Worm (Caenorhabditis elegans) whole organism, L4 larva: Measurements from ENCODE around the gene C16C8.9.

Experiments
- F26F4.8 ChIP-seq: fragments of 200-800 bp; sonication (Bioruptor generic); conservative IDR thresholded peaks from 2 replicates; pipeline ENCODE4 v1.3.6; 2022; ENCODE audit warnings: missing genetic modification characterization, missing compliant biosample characterization
- Y105C5A.15 ChIP-seq: fragments of 200-800 bp; sonication (Bioruptor generic); IDR thresholded peaks from 2 replicates; pipeline ENCODE4 v1.3.6; 2022; ENCODE audit warnings: missing genetic modification characterization, missing compliant biosample characterization
- Y48G9A.11 ChIP-seq: fragments of 200-800 bp; sonication (Bioruptor generic); IDR thresholded peaks from 2 replicates; pipeline ENCODE4 v1.3.6; 2022; ENCODE audit warnings: missing genetic modification reagents, missing genetic modification characterization, missing compliant biosample characterization
- ces-1 ChIP-seq: fragments of 150-350 bp; sonication (generic microtip); optimal IDR thresholded peaks from 4 replicates; lab custom pipeline; 2014; ENCODE audit warnings: missing biosample characterization, missing genetic modification reagents, missing genetic modification characterization
- cey-2 ChIP-seq: sonication (generic microtip); optimal IDR thresholded peaks from 3 replicates; lab custom pipeline; 2017; ENCODE audit warnings: missing genetic modification characterization, mild to moderate bottlenecking, missing compliant biosample characterization, antibody characterized with exemption, borderline replicate concordance; ENCODE audit not compliant: insufficient read depth
- ctbp-1 ChIP-seq: fragments of 200-800 bp; sonication (Bioruptor generic); IDR thresholded peaks from 2 replicates; pipeline ENCODE4 v1.3.6; 2022; ENCODE audit warnings: missing genetic modification reagents, missing genetic modification characterization, missing compliant biosample characterization
- daf-12 ChIP-seq: fragments of 150-350 bp; optimal IDR thresholded peaks from 2 replicates; lab custom pipeline; 2014; ENCODE audit warnings: missing biosample characterization, missing genetic modification reagents, missing genetic modification characterization
- daf-19 ChIP-seq: fragments of 200-800 bp; sonication (Bioruptor generic); conservative IDR thresholded peaks from 2 replicates; pipeline ENCODE4 v1.3.6; 2022; ENCODE audit warnings: missing genetic modification characterization, missing compliant biosample characterization
- dmd-6 ChIP-seq: fragments of 200-800 bp; sonication (Bioruptor generic); IDR thresholded peaks from 2 replicates; pipeline ENCODE4 v1.3.6; 2022; ENCODE audit warnings: missing genetic modification reagents, missing genetic modification characterization, missing compliant biosample characterization
- dmd-8 ChIP-seq: fragments of 200-800 bp; sonication (Bioruptor generic); IDR thresholded peaks from 2 replicates; pipeline ENCODE4 v1.3.6; 2022; ENCODE audit warnings: missing genetic modification characterization, missing compliant biosample characterization
- dmd-9 ChIP-seq: fragments of 200-800 bp; sonication (Bioruptor generic); IDR thresholded peaks from 2 replicates; pipeline ENCODE4 v1.3.6; 2022; ENCODE audit warnings: missing genetic modification reagents, missing genetic modification characterization, missing compliant biosample characterization
- dpl-1 ChIP-seq: fragments of 150-350 bp; optimal IDR thresholded peaks from 2 replicates; lab custom pipeline; 2014; ENCODE audit warnings: missing biosample characterization, missing genetic modification reagents, missing genetic modification characterization
- duxl-1 ChIP-seq: sonication (generic microtip); optimal IDR thresholded peaks from 2 replicates; lab custom pipeline; 2016; ENCODE audit warnings: mild to moderate bottlenecking, missing genetic modification characterization, moderate library complexity, missing compliant biosample characterization; ENCODE audit not compliant: poor library complexity
- dve-1 ChIP-seq: sonication (generic microtip); optimal IDR thresholded peaks from 2 replicates; lab custom pipeline; 2017; ENCODE audit warnings: antibody characterized with exemption, mild to moderate bottlenecking, missing genetic modification characterization, missing compliant biosample characterization; ENCODE audit not compliant: insufficient read depth
- egl-27 ChIP-seq: sonication (generic microtip); optimal IDR thresholded peaks from 3 replicates; lab custom pipeline; 2017; ENCODE audit warnings: missing biosample characterization, missing genetic modification reagents, missing genetic modification characterization
- fos-1 ChIP-seq: fragments of 150-350 bp; optimal IDR thresholded peaks from 2 replicates; lab custom pipeline; 2014; ENCODE audit warnings: missing biosample characterization, missing genetic modification characterization
- hif-1 ChIP-seq, 2 experiments: sonication (generic microtip); optimal IDR thresholded peaks; 2 replicates each; lab custom pipeline; 2016 to 2017; ENCODE audit warnings: missing compliant biosample characterization in 2 of 2, missing genetic modification characterization in 2 of 2, missing genetic modification reagents in 2 of 2, missing genotype in 2 of 2, mild to moderate bottlenecking in 1 of 2
- hlh-30 ChIP-seq: sonication (generic microtip); optimal IDR thresholded peaks from 2 replicates; lab custom pipeline; 2017; ENCODE audit warnings: antibody characterized with exemption, mild to moderate bottlenecking, missing genetic modification characterization, missing compliant biosample characterization; ENCODE audit not compliant: insufficient read depth
- jun-1 ChIP-seq: fragments of 150-350 bp; optimal IDR thresholded peaks from 2 replicates; lab custom pipeline; 2014; ENCODE audit warnings: missing biosample characterization, missing genetic modification reagents, missing genetic modification characterization
- lin-38 ChIP-seq: fragments of 200-800 bp; sonication (Bioruptor generic); IDR thresholded peaks from 2 replicates; pipeline ENCODE4 v1.3.6; 2022; ENCODE audit warnings: missing genetic modification reagents, missing genetic modification characterization, missing compliant biosample characterization
- lsy-2 ChIP-seq, 2 experiments: fragments of 150-350 bp in 1 of 2; sonication (generic microtip) in 1 of 2; optimal IDR thresholded peaks; 2 replicates each; lab custom pipeline; 2014 to 2017; ENCODE audit warnings: missing biosample characterization in 2 of 2, missing genetic modification characterization in 2 of 2
- madf-5 ChIP-seq, 2 experiments: fragments of 200-800 bp; sonication (Bioruptor generic); IDR thresholded peaks; 2 replicates each; pipeline ENCODE4 v1.3.6; 2022; ENCODE audit warnings: missing compliant biosample characterization in 2 of 2, missing genetic modification characterization in 2 of 2
- madf-9 ChIP-seq: fragments of 200-800 bp; sonication (Bioruptor generic); conservative IDR thresholded peaks from 2 replicates; pipeline ENCODE4 v1.3.6; 2022; ENCODE audit warnings: missing genetic modification reagents, missing genetic modification characterization, missing compliant biosample characterization
- mdt-29 ChIP-seq: fragments of 200-800 bp; sonication (Bioruptor generic); IDR thresholded peaks from 2 replicates; pipeline ENCODE4 v1.3.6; 2022; ENCODE audit warnings: missing genetic modification reagents, missing genetic modification characterization, missing compliant biosample characterization
- mep-1 ChIP-seq: fragments of 150-350 bp; sonication (generic microtip); optimal IDR thresholded peaks from 3 replicates; lab custom pipeline; 2014; ENCODE audit warnings: missing biosample characterization, missing genetic modification characterization
- mxl-2 ChIP-seq: fragments of 200-800 bp; sonication (Bioruptor generic); conservative IDR thresholded peaks from 2 replicates; pipeline ENCODE4 v1.3.6; 2022; ENCODE audit warnings: missing genetic modification reagents, missing genetic modification characterization, missing compliant biosample characterization
- nhr-10 ChIP-seq: fragments of 150-350 bp; optimal IDR thresholded peaks from 2 replicates; lab custom pipeline; 2014; ENCODE audit warnings: missing biosample characterization, missing genetic modification characterization
- nhr-102 ChIP-seq: sonication (generic microtip); optimal IDR thresholded peaks from 2 replicates; lab custom pipeline; 2016; ENCODE audit warnings: mild to moderate bottlenecking, missing genetic modification characterization, moderate library complexity, missing compliant biosample characterization
- nhr-111 ChIP-seq: fragments of 200-800 bp; sonication (Bioruptor generic); optimal IDR thresholded peaks from 2 replicates; lab custom pipeline; 2018; ENCODE audit warnings: mild to moderate bottlenecking, missing genetic modification characterization, missing compliant biosample characterization
- nhr-28 ChIP-seq: fragments of 150-350 bp; optimal IDR thresholded peaks from 2 replicates; lab custom pipeline; 2014; ENCODE audit warnings: missing biosample characterization, missing genetic modification characterization
- nhr-42 ChIP-seq: fragments of 200-800 bp; sonication (Bioruptor generic); IDR thresholded peaks from 2 replicates; pipeline ENCODE4 v1.3.6; 2022; ENCODE audit warnings: missing genetic modification characterization, missing compliant biosample characterization
- nhr-48 ChIP-seq: sonication (generic microtip); optimal IDR thresholded peaks from 2 replicates; lab custom pipeline; 2016; ENCODE audit warnings: mild to moderate bottlenecking, missing genetic modification characterization, missing compliant biosample characterization
- pha-4 ChIP-seq, 2 experiments: fragments of 150-350 bp in 1 of 2; fragments of 200-800 bp in 1 of 2; sonication (Bioruptor generic) in 1 of 2; IDR thresholded peaks in 1 of 2; optimal IDR thresholded peaks in 1 of 2; 2 replicates each; pipeline versions ENCODE4 v1.3.6 to Lab custom; 2014 to 2022; ENCODE audit warnings: missing genetic modification characterization in 2 of 2, missing genetic modification reagents in 2 of 2, missing biosample characterization in 1 of 2, missing compliant biosample characterization in 1 of 2
- php-3 ChIP-seq: fragments of 200-800 bp; sonication (Bioruptor generic); IDR thresholded peaks from 2 replicates; pipeline ENCODE4 v1.3.6; 2022; ENCODE audit warnings: missing genetic modification reagents, missing genetic modification characterization, missing compliant biosample characterization
- pqm-1 ChIP-seq: sonication (generic microtip); optimal IDR thresholded peaks from 2 replicates; lab custom pipeline; 2017; ENCODE audit warnings: missing biosample characterization, missing genetic modification characterization
- rbr-2 ChIP-seq: sonication (generic microtip); optimal IDR thresholded peaks from 2 replicates; lab custom pipeline; 2016; ENCODE audit warnings: missing genotype, missing genetic modification characterization, missing compliant biosample characterization
- skn-1 ChIP-seq: fragments of 150-350 bp; optimal IDR thresholded peaks from 2 replicates; lab custom pipeline; 2014; ENCODE audit warnings: missing biosample characterization, missing genetic modification characterization
- snpc-1.2 ChIP-seq: fragments of 200-800 bp; sonication (Bioruptor generic); IDR thresholded peaks from 2 replicates; pipeline ENCODE4 v1.3.6; 2022; ENCODE audit warnings: missing genetic modification reagents, missing genetic modification characterization, missing compliant biosample characterization
- snpc-4 ChIP-seq: fragments of 150-350 bp; optimal IDR thresholded peaks from 2 replicates; lab custom pipeline; 2014; ENCODE audit warnings: missing biosample characterization, missing genetic modification characterization
- unc-130 ChIP-seq: sonication (generic microtip); optimal IDR thresholded peaks from 2 replicates; lab custom pipeline; 2016; ENCODE audit warnings: missing genetic modification reagents, missing genetic modification characterization, missing compliant biosample characterization
- vab-7 ChIP-seq: fragments of 200-800 bp; sonication (Bioruptor generic); IDR thresholded peaks from 2 replicates; pipeline ENCODE4 v1.3.6; 2022; ENCODE audit warnings: missing genetic modification reagents, missing genetic modification characterization, missing compliant biosample characterization
- zfp-3 ChIP-seq: fragments of 200-800 bp; sonication (Bioruptor generic); conservative IDR thresholded peaks from 2 replicates; pipeline ENCODE4 v1.3.6; 2022; ENCODE audit warnings: missing genetic modification reagents, missing genetic modification characterization, missing compliant biosample characterization
- ztf-11 ChIP-seq: fragments of 150-350 bp; optimal IDR thresholded peaks from 2 replicates; lab custom pipeline; 2014; ENCODE audit warnings: missing biosample characterization, missing genetic modification characterization

Gene C16C8.9

DNA sequence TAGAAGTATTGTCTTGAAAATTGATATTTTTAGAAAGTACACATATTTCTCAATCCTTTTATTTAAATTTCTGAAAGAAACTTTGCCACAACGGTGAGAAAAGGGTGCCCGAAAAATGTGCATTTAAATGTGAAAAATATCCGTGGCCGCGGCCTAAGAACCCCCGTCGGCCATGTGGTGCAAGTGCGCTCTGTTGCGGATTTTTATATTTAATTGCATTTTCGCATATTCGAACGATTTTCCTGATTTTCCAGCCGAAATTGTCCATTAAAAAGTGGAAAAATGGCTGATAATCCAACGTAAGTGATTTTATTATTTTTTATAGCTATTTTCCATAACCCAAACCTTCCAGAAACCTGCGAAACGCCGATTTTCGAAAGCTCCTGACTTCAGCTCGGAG, 19.2 kb upstream of the C16C8.9 start, which contains the start of gene smu-2 (continued):
- TF ChIP-seq hif-1 (tag; optimal IDR thresholded peaks at IDR 0.05; lab: Kevin White, UChicago) (peak in 1 of 2 experiments; percentile 81), rbr-2 (tag; lab: Kevin White, UChicago) (peak; percentile 43), snpc-1.2 (GFP tag; lab: Robert Waterston, UW) (no peak), mxl-2 (GFP tag; lab: Robert Waterston, UW) (no peak), jun-1 (tag; lab: Kevin White, UChicago) (no peak), nhr-111 (no peak), daf-19 (GFP tag; lab: Robert Waterston, UW) (no peak), mdt-29 (GFP tag; lab: Robert Waterston, UW) (no peak), hlh-30 (tag; lab: Kevin White, UChicago) (no peak), ctbp-1 (GFP tag; lab: Robert Waterston, UW) (no peak), Y48G9A.11 (GFP tag; lab: Robert Waterston, UW) (no peak), F26F4.8 (no peak), nhr-102 (tag; lab: Kevin White, UChicago) (no peak), madf-5 (GFP tag; IDR thresholded peaks at IDR 0.05; lab: Robert Waterston, UW) (no peak; a peak in 1 of 4 replicates), mep-1 (tag; lab: Kevin White, UChicago) (no peak), zfp-3 (GFP tag; lab: Robert Waterston, UW) (no peak), dpl-1 (GFP tag; lab: Kevin White, UChicago) (peak; percentile 62), vab-7 (GFP tag; lab: Robert Waterston, UW) (no peak), duxl-1 (tag; lab: Kevin White, UChicago) (no peak), fos-1 (no peak), lsy-2 (tag; optimal IDR thresholded peaks at IDR 0.05; lab: Kevin White, UChicago) (no peak), nhr-42 (GFP tag; lab: Robert Waterston, UW) (no peak), dmd-9 (peak; percentile 54; the same call in 1 of the 2 replicates), nhr-48 (tag; lab: Kevin White, UChicago) (no peak), pqm-1 (tag; lab: Kevin White, UChicago) (no peak), daf-12 (tag; lab: Kevin White, UChicago) (no peak), egl-27 (tag; lab: Kevin White, UChicago) (no peak), ztf-11 (no peak), dve-1 (tag; lab: Kevin White, UChicago) (no peak), php-3 (GFP tag; lab: Robert Waterston, UW) (0 out of 2 replicates have a peak, but pooled peaks have one; percentile 43), dmd-8 (GFP tag; lab: Robert Waterston, UW) (no peak), lin-38 (GFP tag; lab: Robert Waterston, UW) (peak; percentile 97), dmd-6 (GFP tag; lab: Robert Waterston, UW) (peak; percentile 31), nhr-28 (peak; percentile 71), nhr-10 (tag; lab: Kevin White, UChicago) (no peak), skn-1 (tag; lab: Kevin White, UChicago) (no peak), Y105C5A.15 (GFP tag; lab: Robert Waterston, UW) (no peak), cey-2 (tag; lab: Kevin White, UChicago) (no peak), pha-4 (GFP tag; IDR thresholded peaks at IDR 0.05; lab: Robert Waterston, UW) (no peak), pha-4 (tag; optimal IDR thresholded peaks at IDR 0.05; lab: Kevin White, UChicago) (no peak), snpc-4 (tag; lab: Kevin White, UChicago) (no peak), ces-1 (GFP tag; lab: Kevin White, UChicago) (peak; percentile 74), madf-9 (GFP tag; lab: Robert Waterston, UW) (peak; percentile 64), unc-130 (GFP tag; lab: Kevin White, UChicago) (peak; percentile 89)
